Fruit fly (Drosophila melanogaster): ENCODE data around the gene repo.

The repo gene

dm6 chr3R:18274328-18275098 is 38.5 kb downstream of the repo start, which contains the start of the genes Vps39 and eIF1A:
TSS of gene Vps39 (minus strand) at chr3R:18274446.
TSS of gene eIF1A (plus strand) at chr3R:18274665.
- TF ChIP-seq Med (GFP tag) (peak; percentile 60), chif (GFP tag; optimal IDR thresholded peaks at IDR 0.05) (peak in 1 of 2 experiments; percentile 23), CG9817 (tag; optimal IDR thresholded peaks at IDR 0.05) (peak; percentile 46), CG10431 (GFP tag; optimal IDR thresholded peaks at IDR 0.05) (no peak), knrl (GFP tag; IDR thresholded peaks at IDR 0.05; ENCODE audit: partially characterized antibody) (peak; percentile 92), CG7556 (GFP tag; optimal IDR thresholded peaks at IDR 0.05) (peak; percentile 36), zfh2 (GFP tag; optimal IDR thresholded peaks at IDR 0.05) (peak; percentile 15), fru (optimal IDR thresholded peaks at IDR 0.05) (no peak), CG6791 (GFP tag; IDR thresholded peaks at IDR 0.05; ENCODE audit: partially characterized antibody) (peak; percentile 74; the same call in 2 of the 3 replicates), tx (GFP tag; optimal IDR thresholded peaks at IDR 0.05) (peak; percentile 3), CG9437 (GFP tag; optimal IDR thresholded peaks at IDR 0.05) (no peak), CG33557 (GFP tag; optimal IDR thresholded peaks at IDR 0.05) (no peak), bbx (GFP tag; IDR thresholded peaks at IDR 0.05; ENCODE audit: partially characterized antibody) (peak; percentile 67), CG8924 (tag; optimal IDR thresholded peaks at IDR 0.05) (peak; percentile 43), da (GFP tag; optimal IDR thresholded peaks at IDR 0.05) (no peak), CoRest (tag; optimal IDR thresholded peaks at IDR 0.05) (peak; percentile 51), CG12659 (GFP tag; optimal IDR thresholded peaks at IDR 0.05) (peak; percentile 73), disco-r (GFP tag; optimal IDR thresholded peaks at IDR 0.05) (no peak), YL-1 (GFP tag; optimal IDR thresholded peaks at IDR 0.05) (peak; percentile 48), Chrac-16 (GFP tag; optimal IDR thresholded peaks at IDR 0.05) (peak; percentile 44), ind (GFP tag; optimal IDR thresholded peaks at IDR 0.05) (peak; percentile 29), CG13624 (GFP tag; optimal IDR thresholded peaks at IDR 0.05) (peak; percentile 53), CG9797 (GFP tag; optimal IDR thresholded peaks at IDR 0.05) (peak; percentile 19), CG3726 (GFP tag; IDR thresholded peaks at IDR 0.05) (no peak), H2.0 (GFP tag; IDR thresholded peaks at IDR 0.05) (no peak), Aef1 (GFP tag; IDR thresholded peaks at IDR 0.05) (0 out of 3 replicates have a peak, but pooled peaks have one; percentile 21), Spps (tag; optimal IDR thresholded peaks at IDR 0.05) (peak; percentile 31), lilli (GFP tag; optimal IDR thresholded peaks at IDR 0.05) (peak; percentile 70), hb (GFP tag; IDR thresholded peaks at IDR 0.05; ENCODE audit: partially characterized antibody) (peak; percentile 82; the same call in 2 of the 3 replicates), gro (GFP tag; optimal IDR thresholded peaks at IDR 0.05) (peak; percentile 43), CG18262 (tag; optimal IDR thresholded peaks at IDR 0.05) (peak; percentile 45), CG8290 (GFP tag; optimal IDR thresholded peaks at IDR 0.05) (peak; percentile 62), CG8290 (tag; optimal IDR thresholded peaks at IDR 0.05) (no peak), mirr (GFP tag; optimal IDR thresholded peaks at IDR 0.05) (no peak), gfzf (GFP tag; optimal IDR thresholded peaks at IDR 0.05) (peak; percentile 12), CG3407 (GFP tag; optimal IDR thresholded peaks at IDR 0.05) (no peak), CG6654 (GFP tag; optimal IDR thresholded peaks at IDR 0.05) (no peak), chn (GFP tag; optimal IDR thresholded peaks at IDR 0.05) (peak; percentile 14), HLH54F (GFP tag; optimal IDR thresholded peaks at IDR 0.05) (peak; percentile 43), unpg (GFP tag; optimal IDR thresholded peaks at IDR 0.05) (peak; percentile 12), CG15514 (GFP tag; optimal IDR thresholded peaks at IDR 0.05) (peak; percentile 99), Sin3A (optimal IDR thresholded peaks at IDR 0.05) (peak; percentile 80), CG18599 (GFP tag; optimal IDR thresholded peaks at IDR 0.05) (peak; percentile 70), dimm (GFP tag; IDR thresholded peaks at IDR 0.05) (no peak), CG30020 (tag; optimal IDR thresholded peaks at IDR 0.05) (peak; percentile 57), CG15696 (tag; optimal IDR thresholded peaks at IDR 0.05) (peak; percentile 41), CG8388 (GFP tag; optimal IDR thresholded peaks at IDR 0.05) (peak; percentile 24), CG2129 (GFP tag; IDR thresholded peaks at IDR 0.05; ENCODE audit: partially characterized antibody) (peak; percentile 86), CG8089 (GFP tag; optimal IDR thresholded peaks at IDR 0.05) (no peak)
